Worm (Caenorhabditis elegans) whole organism, late embryonic: Measurements from ENCODE around the gene M03D4.4.

Experiments used
- ceh-9 ChIP-seq: sonication (generic microtip); optimal IDR thresholded peaks from 2 replicates; lab custom pipeline; 2016; ENCODE audit warnings: mild to moderate bottlenecking, missing genetic modification characterization, inconsistent platforms, missing compliant biosample characterization
- lim-6 ChIP-seq: sonication (generic microtip); optimal IDR thresholded peaks from 2 replicates; lab custom pipeline; 2016; ENCODE audit warnings: missing genetic modification characterization, missing compliant biosample characterization

ce11 chrIV:6104446-6104845 lies 22.7 kb downstream of the M03D4.4 start:
- TF ChIP-seq lim-6 (tag; lab: Kevin White, UChicago) = no peak
- no peak for TF ChIP-seq ceh-9 (tag; lab: Kevin White, UChicago)
